Worm (Caenorhabditis elegans): ENCODE results near the gene rab-6.1.

rab-6.1 gene

DNA sequence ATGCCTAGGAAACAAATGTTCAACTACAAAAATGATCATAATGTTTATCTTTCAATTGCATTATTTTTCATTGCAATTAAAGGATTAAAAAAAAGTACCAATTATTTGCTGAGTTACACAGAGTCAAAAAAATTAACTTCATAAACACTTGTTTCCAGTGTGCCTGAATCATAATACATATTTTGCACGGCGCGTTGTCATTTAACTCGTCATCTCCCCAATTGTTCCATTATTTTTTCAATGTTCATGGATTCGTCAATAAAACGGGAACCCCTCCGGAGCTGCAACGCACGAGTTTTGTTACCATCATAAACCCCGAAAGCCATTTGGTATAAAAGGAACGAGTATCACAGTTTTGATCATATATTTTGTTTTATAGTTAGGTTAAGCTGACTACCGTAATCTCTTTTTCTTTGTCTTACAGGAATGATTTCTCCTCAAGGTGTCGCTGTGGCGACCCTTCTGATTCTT, 11.5 kb upstream of the rab-6.1 start, which contains the start of gene F59B2.12:
Gene F59B2.12 (plus strand): TSS at position 421 of the 471 bp plus-strand sequence.
- TF ChIP-seq tab-1 (GFP tag; IDR thresholded peaks at IDR 0.05) (no peak), flt-1 (GFP tag; IDR thresholded peaks at IDR 0.05) (no peak), cog-1 (tag; optimal IDR thresholded peaks at IDR 0.05) (no peak), med-1 (GFP tag; optimal IDR thresholded peaks at IDR 0.05; ENCODE audit: insufficient read depth) (no peak), ztf-29 (GFP tag; IDR thresholded peaks at IDR 0.05) (no peak), ztf-23 (GFP tag; IDR thresholded peaks at IDR 0.05) (no peak), ref-1 (GFP tag; conservative IDR thresholded peaks at IDR 0.05) (no peak), T22C8.4 (GFP tag; IDR thresholded peaks at IDR 0.05) (no peak), klf-2 (GFP tag; conservative IDR thresholded peaks at IDR 0.05) (no peak)

DNA sequence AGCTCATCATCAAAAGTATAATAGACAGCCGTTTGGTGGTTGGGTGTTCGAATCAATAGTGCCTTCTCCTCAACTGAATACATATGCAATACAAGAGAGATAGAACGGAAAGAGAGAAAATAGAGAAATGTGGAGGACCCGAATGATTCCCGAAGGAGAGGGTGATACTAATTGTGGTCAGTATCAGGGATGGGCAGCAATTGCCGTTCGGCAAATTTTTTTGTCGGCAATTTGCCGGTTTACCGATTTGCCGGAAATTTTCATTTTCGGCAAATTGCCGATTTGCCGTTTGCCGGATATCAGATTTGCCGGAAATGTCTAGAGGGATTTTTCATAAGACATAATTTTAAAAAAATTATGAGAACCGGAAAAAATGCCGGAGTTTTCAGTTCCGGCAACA, 6.6 kb upstream of the rab-6.1 start, which contains the start of gene F59B2.9:
Gene F59B2.9 (minus strand): TSS at position 101 of the 400 bp plus-strand sequence.
- no peak for TF ChIP-seq ztf-29 (GFP tag; IDR thresholded peaks at IDR 0.05)
- no peak for TF ChIP-seq med-1 (GFP tag; optimal IDR thresholded peaks at IDR 0.05; ENCODE audit: insufficient read depth)
- no peak for TF ChIP-seq cog-1 (tag; optimal IDR thresholded peaks at IDR 0.05)
- no peak for TF ChIP-seq tab-1 (GFP tag; IDR thresholded peaks at IDR 0.05)
- no peak for TF ChIP-seq klf-2 (GFP tag; conservative IDR thresholded peaks at IDR 0.05)
- no peak for TF ChIP-seq flt-1 (GFP tag; IDR thresholded peaks at IDR 0.05)
- no peak for TF ChIP-seq ztf-23 (GFP tag; IDR thresholded peaks at IDR 0.05)
- no peak for TF ChIP-seq ref-1 (GFP tag; conservative IDR thresholded peaks at IDR 0.05)
- TF ChIP-seq T22C8.4 (GFP tag; IDR thresholded peaks at IDR 0.05), result no peak

DNA sequence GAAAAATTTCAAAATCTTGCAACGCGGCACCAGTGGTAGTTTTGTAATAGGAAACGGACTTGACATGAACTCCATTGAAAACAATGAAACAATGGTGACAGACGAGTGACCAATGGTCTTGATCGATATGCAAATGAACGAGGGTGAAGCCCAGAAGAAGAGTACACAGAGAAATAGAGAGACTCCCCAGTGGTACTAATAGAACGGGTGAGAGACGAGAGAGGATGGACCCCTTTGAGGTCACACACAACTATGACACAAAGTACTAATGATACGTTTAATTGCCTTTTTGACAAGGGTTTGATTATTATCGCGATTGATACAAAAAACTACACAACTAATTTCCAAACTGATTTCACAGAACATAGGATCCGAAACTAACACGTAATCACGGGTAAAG, 4.3 kb upstream of the rab-6.1 start, which contains the start of gene F59B2.8:
Gene F59B2.8 (minus strand): TSS at position 151 of the 400 bp plus-strand sequence.
- TF ChIP-seq ztf-29 (GFP tag; IDR thresholded peaks at IDR 0.05), result peak; percentile 23; the same call in 1 of the 2 replicates
- TF ChIP-seq T22C8.4 (GFP tag; IDR thresholded peaks at IDR 0.05), result no peak
- TF ChIP-seq flt-1 (GFP tag; IDR thresholded peaks at IDR 0.05), result 0 out of 2 replicates have a peak, but pooled peaks have one; percentile 54

DNA sequence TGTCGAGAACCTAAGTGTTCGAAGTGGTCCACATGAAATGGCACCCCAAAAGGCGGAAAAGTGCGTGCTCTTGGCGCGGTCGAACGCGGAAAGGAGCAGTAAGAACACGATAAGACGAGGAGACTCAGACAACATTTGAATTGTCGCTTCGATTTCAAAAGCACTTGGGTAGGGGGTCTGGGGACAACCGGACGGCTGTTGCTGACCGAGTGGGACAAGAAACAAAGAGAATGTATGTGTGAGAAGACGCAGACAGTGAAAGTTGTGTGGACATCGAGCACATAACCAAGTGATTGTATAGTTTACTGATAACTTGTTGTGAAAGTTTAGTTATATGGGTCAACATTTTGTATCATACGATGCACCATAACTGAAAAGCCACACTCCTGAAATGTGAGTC, 1.4 kb upstream of the rab-6.1 start:
- TF ChIP-seq cog-1 (tag; optimal IDR thresholded peaks at IDR 0.05), result peak; percentile 20
- 0 out of 2 replicates have a peak, but pooled peaks have one; percentile 7 for TF ChIP-seq tab-1 (GFP tag; IDR thresholded peaks at IDR 0.05)
- no peak for TF ChIP-seq T22C8.4 (GFP tag; IDR thresholded peaks at IDR 0.05)
- TF ChIP-seq ztf-23 (GFP tag; IDR thresholded peaks at IDR 0.05), result no peak

DNA sequence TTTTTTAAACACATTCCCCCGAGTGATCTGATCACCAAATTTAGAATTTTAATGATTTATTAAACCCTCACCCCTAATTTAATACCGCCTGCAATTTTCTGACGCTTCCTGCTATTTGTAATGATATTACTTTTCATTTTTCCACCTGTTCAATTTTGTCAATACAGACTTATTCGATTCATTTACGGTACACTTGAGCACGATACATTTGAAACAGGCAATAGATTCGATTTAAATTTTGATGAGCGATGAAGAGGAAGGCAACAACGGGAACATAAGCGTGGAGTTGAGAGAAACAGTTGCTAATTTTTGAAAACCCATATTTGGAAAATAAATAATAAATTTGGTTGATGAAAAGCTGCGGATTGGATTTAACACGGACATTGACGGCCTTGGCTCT, 1.1 kb downstream of the rab-6.1 start:
- no peak for TF ChIP-seq flt-1 (GFP tag; IDR thresholded peaks at IDR 0.05)
- TF ChIP-seq cog-1 (tag; optimal IDR thresholded peaks at IDR 0.05), result no peak
- TF ChIP-seq ref-1 (GFP tag; conservative IDR thresholded peaks at IDR 0.05), result no peak
- no peak for TF ChIP-seq med-1 (GFP tag; optimal IDR thresholded peaks at IDR 0.05; ENCODE audit: insufficient read depth)
- no peak for TF ChIP-seq tab-1 (GFP tag; IDR thresholded peaks at IDR 0.05)
- TF ChIP-seq T22C8.4 (GFP tag; IDR thresholded peaks at IDR 0.05), result no peak
- TF ChIP-seq klf-2 (GFP tag; conservative IDR thresholded peaks at IDR 0.05), result no peak
- TF ChIP-seq ztf-23 (GFP tag; IDR thresholded peaks at IDR 0.05), result no peak
- no peak for TF ChIP-seq ztf-29 (GFP tag; IDR thresholded peaks at IDR 0.05)

DNA sequence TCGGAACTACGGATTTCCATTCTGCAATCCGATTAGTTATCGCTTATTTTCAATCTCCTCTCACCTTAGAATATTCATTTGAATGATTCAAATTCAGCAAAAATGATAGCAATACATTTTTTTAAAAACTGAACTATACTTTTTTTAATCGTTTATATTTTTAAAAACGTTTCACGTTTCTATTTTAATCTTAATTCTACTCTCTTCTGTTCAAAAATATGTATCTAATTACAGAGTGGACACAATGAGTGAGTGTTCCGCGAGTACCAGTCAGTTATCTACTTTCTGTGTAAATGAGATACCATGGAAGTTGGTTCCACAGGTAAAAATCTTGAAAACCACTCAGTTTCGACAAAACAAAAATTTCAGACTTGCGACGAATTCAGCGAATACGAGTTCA, 3.2 kb downstream of the rab-6.1 start, which contains the start of the genes F59B2.15 and zif-1:
Gene F59B2.15 (minus strand): TSS at position 101 of the 400 bp plus-strand sequence.
Gene zif-1 (plus strand): TSS at position 235 of the 400 bp plus-strand sequence.
- TF ChIP-seq T22C8.4 (GFP tag; IDR thresholded peaks at IDR 0.05), result no peak
- TF ChIP-seq ztf-29 (GFP tag; IDR thresholded peaks at IDR 0.05), result no peak
- TF ChIP-seq med-1 (GFP tag; optimal IDR thresholded peaks at IDR 0.05; ENCODE audit: insufficient read depth), result no peak
- no peak for TF ChIP-seq tab-1 (GFP tag; IDR thresholded peaks at IDR 0.05)
- TF ChIP-seq ztf-23 (GFP tag; IDR thresholded peaks at IDR 0.05), result no peak
- no peak for TF ChIP-seq ref-1 (GFP tag; conservative IDR thresholded peaks at IDR 0.05)
- no peak for TF ChIP-seq klf-2 (GFP tag; conservative IDR thresholded peaks at IDR 0.05)
- no peak for TF ChIP-seq cog-1 (tag; optimal IDR thresholded peaks at IDR 0.05)
- TF ChIP-seq flt-1 (GFP tag; IDR thresholded peaks at IDR 0.05), result no peak

DNA sequence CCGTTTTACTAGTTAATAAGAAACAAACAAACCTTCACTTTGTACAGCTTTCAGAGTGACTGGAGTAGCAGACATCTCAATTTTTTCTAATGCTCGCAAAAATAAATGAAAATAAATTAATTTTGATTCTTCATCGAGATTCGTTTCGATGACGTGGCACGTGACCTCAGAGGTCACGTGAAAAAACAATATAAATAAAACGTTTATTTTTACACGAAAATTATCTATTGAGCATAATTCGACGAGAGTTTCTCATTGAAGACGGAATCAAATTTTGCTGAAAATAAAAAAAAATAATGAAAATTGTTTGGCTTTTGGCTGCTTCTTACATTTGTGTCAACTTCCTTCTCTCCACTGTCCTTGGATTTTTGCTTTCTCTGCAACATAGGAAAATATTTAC, 3.9 kb downstream of the rab-6.1 start, which contains the start of gene rpn-6.2:
Gene rpn-6.2 (minus strand): TSS at position 101 of the 400 bp plus-strand sequence.
- TF ChIP-seq klf-2 (GFP tag; conservative IDR thresholded peaks at IDR 0.05) (no peak), ztf-29 (GFP tag; IDR thresholded peaks at IDR 0.05) (no peak), ztf-23 (GFP tag; IDR thresholded peaks at IDR 0.05) (no peak), ref-1 (GFP tag; conservative IDR thresholded peaks at IDR 0.05) (no peak), flt-1 (GFP tag; IDR thresholded peaks at IDR 0.05) (no peak), med-1 (GFP tag; optimal IDR thresholded peaks at IDR 0.05; ENCODE audit: insufficient read depth) (no peak), T22C8.4 (GFP tag; IDR thresholded peaks at IDR 0.05) (no peak), cog-1 (tag; optimal IDR thresholded peaks at IDR 0.05) (no peak), tab-1 (GFP tag; IDR thresholded peaks at IDR 0.05) (no peak)

DNA sequence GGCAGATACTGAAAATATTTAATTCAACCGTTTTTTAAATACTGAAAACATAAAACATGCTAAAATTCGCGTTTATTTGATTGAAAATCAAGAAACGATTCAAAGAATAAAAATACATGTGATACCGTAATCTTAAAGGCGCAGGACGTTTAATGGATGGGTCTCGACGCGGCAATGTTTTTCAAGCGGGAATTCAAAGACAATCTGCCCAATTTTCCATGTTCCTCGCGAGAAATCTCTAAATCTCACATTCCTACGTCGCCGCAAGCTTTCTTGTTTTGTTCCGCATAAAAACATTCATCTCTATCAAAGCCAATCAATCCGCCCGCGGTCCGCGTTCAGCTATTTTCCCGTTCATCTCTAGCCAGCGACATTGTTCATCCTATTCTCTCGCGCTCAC, 4.3 kb downstream of the rab-6.1 start:
- no peak for TF ChIP-seq med-1 (GFP tag; optimal IDR thresholded peaks at IDR 0.05; ENCODE audit: insufficient read depth)
- no peak for TF ChIP-seq cog-1 (tag; optimal IDR thresholded peaks at IDR 0.05)
- 0 out of 2 replicates have a peak, but pooled peaks have one; percentile 6 for TF ChIP-seq ztf-23 (GFP tag; IDR thresholded peaks at IDR 0.05)
- TF ChIP-seq ref-1 (GFP tag; conservative IDR thresholded peaks at IDR 0.05), result no peak

DNA sequence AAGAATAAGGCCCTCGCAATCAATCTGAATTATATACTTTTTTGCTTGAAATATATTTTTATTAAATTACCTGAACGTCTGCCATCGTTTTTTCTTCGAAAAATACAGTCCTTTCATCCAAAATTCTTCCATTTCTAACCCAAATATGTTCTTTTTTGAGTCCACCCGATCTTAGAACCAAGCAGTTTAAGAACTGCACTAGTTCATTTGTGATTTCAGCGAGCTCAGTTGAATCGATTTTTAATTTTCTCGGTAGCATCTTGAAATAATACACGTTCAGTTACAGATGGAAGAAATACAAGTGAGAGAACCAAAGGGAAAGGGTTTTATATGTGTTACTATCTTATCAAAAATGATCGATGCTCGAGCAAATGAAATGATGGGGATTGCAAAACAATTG, 6.2 kb downstream of the rab-6.1 start, which contains the start of gene F59B2.3:
Gene F59B2.3 (minus strand): TSS at position 259 of the 400 bp plus-strand sequence.
- TF ChIP-seq flt-1 (GFP tag; IDR thresholded peaks at IDR 0.05) (no peak), T22C8.4 (GFP tag; IDR thresholded peaks at IDR 0.05) (no peak), klf-2 (GFP tag; conservative IDR thresholded peaks at IDR 0.05) (no peak), cog-1 (tag; optimal IDR thresholded peaks at IDR 0.05) (no peak), ztf-29 (GFP tag; IDR thresholded peaks at IDR 0.05) (no peak), ref-1 (GFP tag; conservative IDR thresholded peaks at IDR 0.05) (no peak), tab-1 (GFP tag; IDR thresholded peaks at IDR 0.05) (no peak)

DNA sequence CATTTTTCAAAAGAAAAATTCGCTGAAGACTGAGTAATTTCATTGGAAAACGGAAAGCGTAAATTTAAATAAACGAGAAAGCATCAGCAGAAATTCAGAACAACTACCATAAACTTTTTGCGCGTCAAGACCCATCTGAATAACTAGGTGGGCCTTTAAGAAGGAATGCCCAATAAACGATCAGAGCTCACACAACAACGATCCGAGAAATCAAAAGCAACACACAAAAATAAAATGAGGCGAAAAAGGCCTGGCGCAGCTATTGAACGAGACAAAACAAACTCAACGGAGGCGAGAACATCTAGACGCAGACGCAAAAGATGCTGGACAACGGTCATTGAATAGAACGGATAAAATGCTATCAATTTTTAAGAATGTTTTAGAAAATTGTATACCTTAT, 6.9 kb downstream of the rab-6.1 start:
- TF ChIP-seq med-1 (GFP tag; optimal IDR thresholded peaks at IDR 0.05; ENCODE audit: insufficient read depth) (no peak), ztf-23 (GFP tag; IDR thresholded peaks at IDR 0.05) (no peak), tab-1 (GFP tag; IDR thresholded peaks at IDR 0.05) (no peak), ref-1 (GFP tag; conservative IDR thresholded peaks at IDR 0.05) (no peak), flt-1 (GFP tag; IDR thresholded peaks at IDR 0.05) (no peak), klf-2 (GFP tag; conservative IDR thresholded peaks at IDR 0.05) (no peak), cog-1 (tag; optimal IDR thresholded peaks at IDR 0.05) (no peak), T22C8.4 (GFP tag; IDR thresholded peaks at IDR 0.05) (no peak), ztf-29 (GFP tag; IDR thresholded peaks at IDR 0.05) (no peak)

All from whole organism, midembryonic.